Worm (Caenorhabditis elegans) whole organism, L1 larva: ENCODE results near the gene nlp-61.

Experiments used
- F16B12.6 ChIP-seq: fragments of 150-350 bp; optimal IDR thresholded peaks from 2 replicates; lab custom pipeline; 2014; ENCODE audit warnings: missing biosample characterization, missing genetic modification characterization
- aha-1 ChIP-seq: fragments of 150-350 bp; optimal IDR thresholded peaks from 2 replicates; lab custom pipeline; 2014; ENCODE audit warnings: missing biosample characterization, missing genetic modification characterization
- ama-1 ChIP-seq: fragments of 150-350 bp; optimal IDR thresholded peaks from 2 replicates; lab custom pipeline; 2014
- blmp-1 ChIP-seq: fragments of 150-350 bp; optimal IDR thresholded peaks from 2 replicates; lab custom pipeline; 2014; ENCODE audit warnings: missing biosample characterization, missing genetic modification characterization
- ceh-8 ChIP-seq: fragments of 200-800 bp; sonication (Bioruptor generic); optimal IDR thresholded peaks from 2 replicates; lab custom pipeline; 2018; ENCODE audit warnings: mild to moderate bottlenecking, missing genetic modification characterization, moderate library complexity, missing compliant biosample characterization
- dsc-1 ChIP-seq: sonication (generic microtip); optimal IDR thresholded peaks from 2 replicates; lab custom pipeline; 2016; ENCODE audit warnings: mild to moderate bottlenecking, missing genetic modification characterization, missing compliant biosample characterization
- efl-3 ChIP-seq: fragments of 200-800 bp; sonication (Bioruptor generic); optimal IDR thresholded peaks from 2 replicates; lab custom pipeline; 2018; ENCODE audit warnings: mild to moderate bottlenecking, missing genetic modification characterization, missing compliant biosample characterization
- egl-13 ChIP-seq: sonication (generic microtip); optimal IDR thresholded peaks from 2 replicates; lab custom pipeline; 2016; ENCODE audit warnings: missing genotype, missing genetic modification reagents, missing genetic modification characterization, missing compliant biosample characterization
- elt-2 ChIP-seq: sonication (generic microtip); optimal IDR thresholded peaks from 2 replicates; lab custom pipeline; 2016; ENCODE audit warnings: missing genetic modification characterization, mild to moderate bottlenecking, inconsistent platforms, missing compliant biosample characterization, missing genetic modification reagents
- elt-3 ChIP-seq, 6 experiments: fragments of 150-350 bp in 1 of 6; sonication (generic microtip); optimal IDR thresholded peaks; 2 replicates each; lab custom pipeline; 2017 to 2018; ENCODE audit warnings: missing biosample characterization in 6 of 6, missing genetic modification characterization in 6 of 6, inconsistent platforms in 1 of 6
- ets-5 ChIP-seq: fragments of 200-800 bp; sonication (Bioruptor generic); IDR thresholded peaks from 2 replicates; pipeline ENCODE4 v1.3.6; 2022; ENCODE audit warnings: missing genetic modification characterization, missing compliant biosample characterization
- fkh-8 ChIP-seq: sonication (generic microtip); optimal IDR thresholded peaks from 2 replicates; lab custom pipeline; 2016; ENCODE audit warnings: mild to moderate bottlenecking, missing genetic modification characterization, missing compliant biosample characterization
- fos-1 ChIP-seq: fragments of 150-350 bp; optimal IDR thresholded peaks from 2 replicates; lab custom pipeline; 2014; ENCODE audit warnings: missing biosample characterization, missing genetic modification characterization
- hlh-17 ChIP-seq: fragments of 200-800 bp; sonication (Bioruptor generic); optimal IDR thresholded peaks from 2 replicates; lab custom pipeline; 2018; ENCODE audit warnings: missing genetic modification characterization, mild to moderate bottlenecking, missing compliant biosample characterization, moderate library complexity, borderline replicate concordance
- isw-1 ChIP-seq: fragments of 200-800 bp; sonication (Bioruptor generic); IDR thresholded peaks from 2 replicates; pipeline ENCODE4 v1.3.6; 2022; ENCODE audit warnings: missing genetic modification characterization, missing compliant biosample characterization
- lin-15B ChIP-seq: fragments of 150-350 bp; sonication (generic microtip); optimal IDR thresholded peaks from 3 replicates; lab custom pipeline; 2014; ENCODE audit warnings: missing biosample characterization, missing genetic modification characterization
- lir-3 ChIP-seq: sonication (generic microtip); optimal IDR thresholded peaks from 2 replicates; lab custom pipeline; 2016; ENCODE audit warnings: mild to moderate bottlenecking, missing genetic modification characterization, moderate library complexity, missing compliant biosample characterization; ENCODE audit not compliant: poor library complexity
- mab-9 ChIP-seq: fragments of 200-800 bp; sonication (Bioruptor generic); IDR thresholded peaks from 2 replicates; pipeline ENCODE4 v1.3.6; 2022; ENCODE audit warnings: missing genetic modification reagents, missing genetic modification characterization, missing compliant biosample characterization
- mdl-1 ChIP-seq, 2 experiments: fragments of 150-350 bp; optimal IDR thresholded peaks; 2 replicates each; lab custom pipeline; 2014 to 2017; ENCODE audit warnings: missing biosample characterization in 2 of 2, missing genetic modification characterization in 2 of 2, inconsistent platforms in 1 of 2
- nhr-11 ChIP-seq: fragments of 150-350 bp; optimal IDR thresholded peaks from 2 replicates; lab custom pipeline; 2014; ENCODE audit warnings: missing biosample characterization, missing genetic modification characterization
- nhr-19 ChIP-seq: fragments of 200-800 bp; sonication (Bioruptor generic); conservative IDR thresholded peaks from 2 replicates; pipeline ENCODE4 v1.3.6; 2022; ENCODE audit warnings: missing genetic modification characterization, missing compliant biosample characterization
- nhr-20 ChIP-seq: sonication (generic microtip); optimal IDR thresholded peaks from 2 replicates; lab custom pipeline; 2016; ENCODE audit warnings: mild to moderate bottlenecking, missing genetic modification characterization, missing compliant biosample characterization
- nhr-237 ChIP-seq: fragments of 150-350 bp; optimal IDR thresholded peaks from 2 replicates; lab custom pipeline; 2014; ENCODE audit warnings: missing biosample characterization, missing genetic modification characterization
- nhr-28 ChIP-seq: fragments of 150-350 bp; optimal IDR thresholded peaks from 2 replicates; lab custom pipeline; 2014; ENCODE audit warnings: missing biosample characterization, missing genetic modification characterization
- nhr-71 ChIP-seq: sonication (generic microtip); optimal IDR thresholded peaks from 2 replicates; lab custom pipeline; 2016; ENCODE audit warnings: mild to moderate bottlenecking, missing genetic modification characterization, moderate library complexity, missing compliant biosample characterization
- nhr-85 ChIP-seq: sonication (generic microtip); peaks from one replicate; lab custom pipeline; 2016; ENCODE audit warnings: missing genetic modification characterization, inconsistent platforms, missing compliant biosample characterization
- pag-3 ChIP-seq: sonication (generic microtip); optimal IDR thresholded peaks from 2 replicates; lab custom pipeline; 2017; ENCODE audit warnings: missing genetic modification characterization, mild to moderate bottlenecking, missing compliant biosample characterization, antibody characterized with exemption, borderline replicate concordance; ENCODE audit not compliant: insufficient read depth
- pax-3 ChIP-seq: fragments of 200-800 bp; sonication (Bioruptor generic); optimal IDR thresholded peaks from 2 replicates; lab custom pipeline; 2018; ENCODE audit warnings: mild to moderate bottlenecking, missing genetic modification characterization, moderate library complexity, missing compliant biosample characterization
- rnt-1 ChIP-seq: sonication (generic microtip); optimal IDR thresholded peaks from 2 replicates; lab custom pipeline; 2016; ENCODE audit warnings: mild to moderate bottlenecking, missing genetic modification characterization, moderate library complexity, missing compliant biosample characterization
- skn-1 ChIP-seq: fragments of 150-350 bp; optimal IDR thresholded peaks from 2 replicates; lab custom pipeline; 2014; ENCODE audit warnings: missing biosample characterization, missing genetic modification characterization
- snu-23 ChIP-seq: sonication (generic microtip); optimal IDR thresholded peaks from 2 replicates; lab custom pipeline; 2016; ENCODE audit warnings: missing genetic modification characterization, missing compliant biosample characterization
- sup-37 ChIP-seq: fragments of 200-800 bp; sonication (Bioruptor generic); optimal IDR thresholded peaks from 2 replicates; lab custom pipeline; 2018; ENCODE audit warnings: mild to moderate bottlenecking, missing genetic modification characterization, missing compliant biosample characterization
- tlp-1 ChIP-seq: fragments of 150-350 bp; optimal IDR thresholded peaks from 2 replicates; lab custom pipeline; 2014; ENCODE audit warnings: missing biosample characterization, missing genetic modification characterization
- unc-30 ChIP-seq: sonication (generic microtip); optimal IDR thresholded peaks from 2 replicates; lab custom pipeline; 2017; ENCODE audit warnings: missing biosample characterization, missing genetic modification characterization
- xbp-1 ChIP-seq: sonication (generic microtip); optimal IDR thresholded peaks from 2 replicates; lab custom pipeline; 2016; ENCODE audit warnings: missing genetic modification characterization, missing compliant biosample characterization
- zag-1 ChIP-seq: fragments of 150-350 bp; optimal IDR thresholded peaks from 2 replicates; lab custom pipeline; 2014; ENCODE audit warnings: missing biosample characterization, missing genetic modification characterization
- zip-4 ChIP-seq: fragments of 200-800 bp; sonication (Bioruptor generic); optimal IDR thresholded peaks from 2 replicates; lab custom pipeline; 2018; ENCODE audit warnings: mild to moderate bottlenecking, missing genetic modification characterization, moderate library complexity, missing compliant biosample characterization
- ztf-4 ChIP-seq: fragments of 150-350 bp; optimal IDR thresholded peaks from 2 replicates; lab custom pipeline; 2014; ENCODE audit warnings: missing biosample characterization, missing genetic modification characterization

Gene nlp-61

ce11 chrX:7640811-7641210 is 13.4 kb downstream of the nlp-61 start:
- no peak for TF ChIP-seq unc-30
- TF ChIP-seq xbp-1 = no peak
- TF ChIP-seq nhr-28 (tag; lab: Kevin White, UChicago) = no peak
- no peak for TF ChIP-seq ama-1
- no peak for TF ChIP-seq aha-1 (tag; lab: Kevin White, UChicago)
- no peak for TF ChIP-seq tlp-1 (tag; lab: Kevin White, UChicago)
- no peak for TF ChIP-seq fos-1 (tag; lab: Kevin White, UChicago)
- TF ChIP-seq mdl-1 (tag; optimal IDR thresholded peaks at IDR 0.05; lab: Kevin White, UChicago) = no peak
- TF ChIP-seq mab-9 (GFP tag; lab: Robert Waterston, UW) = no peak
- TF ChIP-seq nhr-237 (tag; lab: Kevin White, UChicago) = no peak
- TF ChIP-seq nhr-19 (GFP tag; lab: Robert Waterston, UW) = no peak
- no peak for TF ChIP-seq rnt-1 (tag; lab: Kevin White, UChicago)
- TF ChIP-seq elt-3 (tag; optimal IDR thresholded peaks at IDR 0.05; lab: Kevin White, UChicago) = no peak
- TF ChIP-seq zip-4 (GFP tag; lab: Kevin White, UChicago) = no peak
- TF ChIP-seq pax-3 (tag; lab: Kevin White, UChicago) = no peak
- no peak for TF ChIP-seq zag-1 (tag; lab: Kevin White, UChicago)
- TF ChIP-seq lin-15B = no peak
- TF ChIP-seq efl-3 (GFP tag; lab: Kevin White, UChicago) = no peak
- no peak for TF ChIP-seq isw-1 (GFP tag; lab: Robert Waterston, UW)
- TF ChIP-seq nhr-85 (tag; lab: Kevin White, UChicago) = no peak
- TF ChIP-seq, all 84 proteins: peak for 0

- TF ChIP-seq hlh-17 (no peak), nhr-20 (tag; lab: Kevin White, UChicago) (no peak), ceh-8 (GFP tag; lab: Kevin White, UChicago) (no peak), ztf-4 (tag; lab: Kevin White, UChicago) (no peak), pag-3 (tag; lab: Kevin White, UChicago) (no peak), isw-1 (GFP tag; lab: Robert Waterston, UW) (no peak), F16B12.6 (tag; lab: Kevin White, UChicago) (no peak), unc-30 (no peak), elt-2 (no peak), sup-37 (no peak), lir-3 (no peak), skn-1 (tag; lab: Kevin White, UChicago) (no peak), snu-23 (GFP tag; lab: Kevin White, UChicago) (no peak), nhr-28 (tag; lab: Kevin White, UChicago) (no peak), fos-1 (tag; lab: Kevin White, UChicago) (no peak), nhr-71 (tag; lab: Kevin White, UChicago) (no peak)
- TF ChIP-seq, all 84 proteins: peak for 0
Observed at ce11 chrX:7645313-7645712, 17.9 kb downstream of the nlp-61 start, which contains the start of gene F26A10.2. TSS of gene F26A10.2 (minus strand) at chrX:7645413.

ce11 chrX:7651219-7651958 is 23.9 kb downstream of the nlp-61 start:
- TF ChIP-seq lir-3 (no peak), egl-13 (tag; lab: Kevin White, UChicago) (no peak), ets-5 (no peak), fkh-8 (no peak), dsc-1 (tag; lab: Kevin White, UChicago) (no peak), mdl-1 (tag; optimal IDR thresholded peaks at IDR 0.05; lab: Kevin White, UChicago) (no peak), skn-1 (tag; lab: Kevin White, UChicago) (no peak), blmp-1 (tag; lab: Kevin White, UChicago) (no peak), elt-3 (tag; optimal IDR thresholded peaks at IDR 0.05; lab: Kevin White, UChicago) (no peak), nhr-11 (no peak)
- TF ChIP-seq, all 84 proteins: peak for 0
